Fruit fly (Drosophila melanogaster) whole organism, embryonic: ENCODE measurements around the gene CG42798.

Experiments
- CG12391 ChIP-seq: fragments of 200-800 bp; sonication (Bioruptor generic); optimal IDR thresholded peaks from 3 replicates; lab custom pipeline; 2018; ENCODE audit warnings: missing biosample characterization, mild to moderate bottlenecking, missing genetic modification characterization, moderate library complexity
- CG18262 ChIP-seq: fragments of 200-800 bp; optimal IDR thresholded peaks from 3 replicates; lab custom pipeline; 2019; ENCODE audit warnings: missing biosample characterization, mild to moderate bottlenecking, missing genetic modification characterization, moderate library complexity
- CG3847 ChIP-seq: fragments of 200-800 bp; sonication (Bioruptor generic); IDR thresholded peaks from 2 replicates; pipeline ENCODE4 v1.3.6; 2022; ENCODE audit warnings: missing biosample characterization, missing genetic modification characterization
- CG7372 ChIP-seq: fragments of 200-800 bp; sonication (Bioruptor generic); IDR thresholded peaks from 2 replicates; pipeline ENCODE4 v1.3.6; 2022; ENCODE audit warnings: missing biosample characterization, missing genetic modification characterization
- CG7556 ChIP-seq: fragments of 200-800 bp; sonication (Bioruptor generic); optimal IDR thresholded peaks from 2 replicates; lab custom pipeline; 2017; ENCODE audit warnings: missing biosample characterization, mild to moderate bottlenecking, missing genetic modification characterization
- Dref ChIP-seq: fragments of 200-800 bp; sonication (Bioruptor generic); IDR thresholded peaks from 2 replicates; pipeline ENCODE4 v1.3.6; 2022; ENCODE audit warnings: missing biosample characterization, missing genetic modification characterization
- Eip74EF ChIP-seq, 2 experiments: fragments of 200-800 bp in 1 of 2; fragments of >200 bp in 1 of 2; sonication (Bioruptor generic) in 1 of 2; optimal IDR thresholded peaks; 2 replicates each; lab custom pipeline; 2017 to 2019; ENCODE audit warnings: missing biosample characterization in 2 of 2, missing genetic modification characterization in 2 of 2, mild to moderate bottlenecking in 1 of 2, moderate library complexity in 1 of 2
- HLH3B ChIP-seq: fragments of 200-800 bp; sonication (Bioruptor generic); IDR thresholded peaks from 2 replicates; pipeline ENCODE4 v1.3.6; 2022; ENCODE audit warnings: missing biosample characterization, missing genetic modification characterization
- insv ChIP-seq, 2 experiments: fragments of 200-800 bp; sonication (Bioruptor generic); optimal IDR thresholded peaks; 3 replicates each; lab custom pipeline; 2016 to 2018; ENCODE audit warnings: missing biosample characterization in 2 of 2, missing genetic modification characterization in 2 of 2
- onecut ChIP-seq: fragments of 200-800 bp; sonication (Bioruptor generic); IDR thresholded peaks from 2 replicates; pipeline ENCODE4 v1.3.6; 2022; ENCODE audit warnings: missing biosample characterization, missing genetic modification characterization
- toy ChIP-seq: fragments of 200-800 bp; sonication (Bioruptor generic); IDR thresholded peaks from 2 replicates; pipeline ENCODE4 v1.3.6; 2022; ENCODE audit warnings: missing biosample characterization, missing genetic modification characterization

dm6 chr3R:17381916-17382315 lies 24.6 kb upstream of the CG42798 start:
- TF ChIP-seq CG7372 (GFP tag; lab: Robert Waterston, UW) = no peak
- no peak for TF ChIP-seq toy
- TF ChIP-seq Eip74EF (GFP tag; optimal IDR thresholded peaks at IDR 0.05; lab: Kevin White, UChicago) = no peak
- no peak for TF ChIP-seq CG12391
- TF ChIP-seq CG18262 (tag; lab: Kevin White, UChicago) = no peak
- TF ChIP-seq HLH3B (GFP tag; lab: Robert Waterston, UW) = no peak
- no peak for TF ChIP-seq CG7556 (GFP tag; lab: Kevin White, UChicago)
- no peak for TF ChIP-seq CG3847 (GFP tag; lab: Robert Waterston, UW)
- TF ChIP-seq Dref (GFP tag; lab: Robert Waterston, UW) = no peak
- TF ChIP-seq onecut (GFP tag; lab: Robert Waterston, UW) = no peak
- no peak for TF ChIP-seq insv (GFP tag; optimal IDR thresholded peaks at IDR 0.05; lab: Kevin White, UChicago)
